Worm (Caenorhabditis elegans) whole organism, L2 larva: ENCODE data around the gene C05A2.4.

Experiments
- F13H6.1 ChIP-seq: sonication (generic microtip); optimal IDR thresholded peaks from 2 replicates; lab custom pipeline; 2016; ENCODE audit warnings: missing genetic modification characterization, missing compliant biosample characterization
- ama-1 ChIP-seq: fragments of 150-350 bp; optimal IDR thresholded peaks from 2 replicates; lab custom pipeline; 2018; ENCODE audit warnings: inconsistent platforms
- egl-27 ChIP-seq: sonication (generic microtip); optimal IDR thresholded peaks from 3 replicates; lab custom pipeline; 2017; ENCODE audit warnings: missing biosample characterization, missing genetic modification reagents, missing genetic modification characterization
- elt-1 ChIP-seq: fragments of 150-350 bp; optimal IDR thresholded peaks from 2 replicates; lab custom pipeline; 2014; ENCODE audit warnings: missing biosample characterization, missing genetic modification characterization
- nhr-11 ChIP-seq: fragments of 150-350 bp; optimal IDR thresholded peaks from 2 replicates; lab custom pipeline; 2014; ENCODE audit warnings: missing biosample characterization, missing genetic modification characterization
- nhr-12 ChIP-seq: fragments of 150-350 bp; optimal IDR thresholded peaks from 2 replicates; lab custom pipeline; 2014; ENCODE audit warnings: missing biosample characterization, missing genetic modification characterization
- nhr-23 ChIP-seq: fragments of 150-350 bp; optimal IDR thresholded peaks from 2 replicates; lab custom pipeline; 2014; ENCODE audit warnings: missing biosample characterization, missing genetic modification reagents, missing genetic modification characterization
- nhr-237 ChIP-seq: fragments of 150-350 bp; optimal IDR thresholded peaks from 2 replicates; lab custom pipeline; 2014; ENCODE audit warnings: missing biosample characterization, missing genetic modification characterization

- TF ChIP-seq nhr-237 (tag; lab: Kevin White, UChicago) (no peak), elt-1 (tag; lab: Kevin White, UChicago) (no peak), F13H6.1 (tag; lab: Kevin White, UChicago) (no peak), ama-1 (lab: Kevin White, UChicago) (no peak), egl-27 (tag; lab: Kevin White, UChicago) (no peak), nhr-11 (tag; lab: Kevin White, UChicago) (no peak), nhr-23 (tag; lab: Kevin White, UChicago) (no peak), nhr-12 (tag; lab: Kevin White, UChicago) (no peak)
Observed at ce11 chrV:10671618-10672017, 23.7 kb upstream of the C05A2.4 start, which contains the start of gene ceh-22.
